Fruit fly (Drosophila melanogaster) whole organism, embryonic: Measurements from ENCODE around the gene EMC5.

Experiments used
- BtbVII ChIP-seq: fragments of 200-800 bp; sonication (Bioruptor generic); optimal IDR thresholded peaks from 3 replicates; lab custom pipeline; 2017; ENCODE audit warnings: missing biosample characterization, mild to moderate bottlenecking, missing genetic modification characterization
- CG1024 ChIP-seq: fragments of 200-800 bp; sonication (Bioruptor generic); IDR thresholded peaks from 2 replicates; pipeline ENCODE4 v1.3.6; 2022; ENCODE audit warnings: missing biosample characterization, missing genetic modification characterization
- CG11398 ChIP-seq: fragments of 200-800 bp; sonication (Bioruptor generic); optimal IDR thresholded peaks from 2 replicates; lab custom pipeline; 2016; ENCODE audit warnings: missing biosample characterization, missing genetic modification characterization
- CG12236 ChIP-seq: fragments of 200-800 bp; sonication (Bioruptor generic); optimal IDR thresholded peaks from 2 replicates; lab custom pipeline; 2016; ENCODE audit warnings: missing biosample characterization, missing genetic modification characterization
- CG13424 ChIP-seq: fragments of 200-800 bp; sonication (Bioruptor generic); optimal IDR thresholded peaks from 2 replicates; lab custom pipeline; 2019; ENCODE audit warnings: missing biosample characterization, mild to moderate bottlenecking, missing genetic modification characterization, moderate library complexity
- CG15073 ChIP-seq: fragments of 200-800 bp; sonication (Bioruptor generic); optimal IDR thresholded peaks from 2 replicates; lab custom pipeline; 2016; ENCODE audit warnings: missing biosample characterization, missing genetic modification characterization
- CG1529 ChIP-seq: fragments of 200-800 bp; sonication (Bioruptor generic); optimal IDR thresholded peaks from 3 replicates; lab custom pipeline; 2018; ENCODE audit warnings: missing biosample characterization, missing genetic modification characterization
- CG17802 ChIP-seq: fragments of 200-800 bp; sonication (Bioruptor generic); optimal IDR thresholded peaks from 2 replicates; lab custom pipeline; 2018; ENCODE audit warnings: missing biosample characterization, mild to moderate bottlenecking, missing genetic modification characterization, moderate library complexity
- CG18262 ChIP-seq: fragments of 200-800 bp; optimal IDR thresholded peaks from 3 replicates; lab custom pipeline; 2019; ENCODE audit warnings: missing biosample characterization, mild to moderate bottlenecking, missing genetic modification characterization, moderate library complexity
- CG2116 ChIP-seq: fragments of 200-800 bp; sonication (Bioruptor generic); optimal IDR thresholded peaks from 3 replicates; lab custom pipeline; 2018; ENCODE audit warnings: missing biosample characterization, mild to moderate bottlenecking, missing genetic modification characterization
- CG30403 ChIP-seq: fragments of 200-800 bp; sonication (Bioruptor generic); optimal IDR thresholded peaks from 3 replicates; lab custom pipeline; 2016; ENCODE audit warnings: missing biosample characterization, missing genetic modification characterization
- CG3163 ChIP-seq: fragments of 200-800 bp; sonication (Bioruptor generic); optimal IDR thresholded peaks from 3 replicates; lab custom pipeline; 2016; ENCODE audit warnings: missing biosample characterization, missing genetic modification characterization
- CG34422 ChIP-seq: fragments of 200-800 bp; sonication (Bioruptor generic); IDR thresholded peaks from 3 replicates; pipeline ENCODE4 v1.3.6; 2022; ENCODE audit warnings: missing biosample characterization, missing genetic modification characterization
- CG3847 ChIP-seq: fragments of 200-800 bp; sonication (Bioruptor generic); IDR thresholded peaks from 2 replicates; pipeline ENCODE4 v1.3.6; 2022; ENCODE audit warnings: missing biosample characterization, missing genetic modification characterization
- CG4360 ChIP-seq: fragments of 200-800 bp; sonication (Bioruptor generic); IDR thresholded peaks from 2 replicates; pipeline ENCODE4 v1.3.6; 2022; ENCODE audit warnings: missing biosample characterization, missing genetic modification characterization
- CG6654 ChIP-seq: fragments of 200-800 bp; sonication (Bioruptor generic); optimal IDR thresholded peaks from 2 replicates; lab custom pipeline; 2017; ENCODE audit warnings: missing biosample characterization, mild to moderate bottlenecking, missing genetic modification characterization
- CG7786 ChIP-seq: fragments of 200-800 bp; sonication (Bioruptor generic); optimal IDR thresholded peaks from 2 replicates; lab custom pipeline; 2016; ENCODE audit warnings: missing biosample characterization, missing genetic modification characterization
- CG9817 ChIP-seq: fragments of 200-800 bp; sonication (Bioruptor generic); optimal IDR thresholded peaks from 2 replicates; lab custom pipeline; 2018; ENCODE audit warnings: missing biosample characterization, mild to moderate bottlenecking, missing genetic modification characterization, moderate library complexity
- Dip3 ChIP-seq: fragments of 200-800 bp; sonication (Bioruptor generic); optimal IDR thresholded peaks from 3 replicates; lab custom pipeline; 2016; ENCODE audit warnings: missing biosample characterization, missing genetic modification characterization
- Dll ChIP-seq: fragments of 200-800 bp; sonication (Bioruptor generic); IDR thresholded peaks from 4 replicates; pipeline ENCODE4 v1.3.6; 2022; ENCODE audit warnings: missing biosample characterization, missing genetic modification characterization; ENCODE audit not compliant: partially characterized antibody
- E2f1 ChIP-seq: fragments of 200-800 bp; sonication (Bioruptor generic); IDR thresholded peaks from 2 replicates; pipeline ENCODE4 v1.3.6; 2022; ENCODE audit warnings: missing biosample characterization, missing genetic modification characterization
- E2f2 ChIP-seq: fragments of 200-800 bp; sonication (Bioruptor generic); IDR thresholded peaks from 2 replicates; pipeline ENCODE4 v1.3.6; 2022; ENCODE audit warnings: missing biosample characterization, missing genetic modification characterization
- HLH3B ChIP-seq: fragments of 200-800 bp; sonication (Bioruptor generic); IDR thresholded peaks from 2 replicates; pipeline ENCODE4 v1.3.6; 2022; ENCODE audit warnings: missing biosample characterization, missing genetic modification characterization
- HLHmδ ChIP-seq: fragments of 200-800 bp; sonication (Bioruptor generic); optimal IDR thresholded peaks from 2 replicates; lab custom pipeline; 2018; ENCODE audit warnings: missing biosample characterization, mild to moderate bottlenecking, missing genetic modification characterization, moderate library complexity
- Hmx ChIP-seq: fragments of 200-800 bp; sonication (Bioruptor generic); optimal IDR thresholded peaks from 2 replicates; lab custom pipeline; 2016; ENCODE audit warnings: missing biosample characterization, missing genetic modification characterization
- Hr39 ChIP-seq: fragments of >200 bp; optimal IDR thresholded peaks from 2 replicates; lab custom pipeline; 2017
- Hr51 ChIP-seq, 2 experiments: fragments of 200-800 bp; sonication (Bioruptor generic); optimal IDR thresholded peaks; 2 replicates in 1 of 2; 3 replicates in 1 of 2; lab custom pipeline; 2016 to 2018; ENCODE audit warnings: missing biosample characterization in 2 of 2, missing genetic modification characterization in 2 of 2, mild to moderate bottlenecking in 1 of 2, moderate library complexity in 1 of 2
- Mad ChIP-seq: fragments of 200-800 bp; sonication (Bioruptor generic); optimal IDR thresholded peaks from 2 replicates; lab custom pipeline; 2016; ENCODE audit warnings: missing biosample characterization, missing genetic modification characterization
- Side ChIP-seq: fragments of 200-800 bp; sonication (Bioruptor generic); optimal IDR thresholded peaks from 2 replicates; lab custom pipeline; 2016; ENCODE audit warnings: missing biosample characterization, missing genetic modification characterization
- Stat92E ChIP-seq, 3 experiments: fragments of >200 bp in 2 of 3; fragments of 200-800 bp in 1 of 3; sonication (Bioruptor generic) in 1 of 3; optimal IDR thresholded peaks; 2 replicates each; lab custom pipeline; 2017 to 2019; ENCODE audit warnings: missing biosample characterization in 3 of 3, missing genetic modification characterization in 3 of 3, mild to moderate bottlenecking in 1 of 3, moderate library complexity in 1 of 3
- Trl ChIP-seq, 3 experiments: fragments of >200 bp in 2 of 3; fragments of 200-800 bp in 1 of 3; sonication (Bioruptor generic) in 1 of 3; optimal IDR thresholded peaks; 2 replicates in 1 of 3; 3 replicates in 2 of 3; lab custom pipeline; 2016 to 2017; ENCODE audit warnings: missing biosample characterization in 1 of 3, missing genetic modification characterization in 1 of 3
- ash1 ChIP-seq: fragments of 200-800 bp; sonication (Bioruptor generic); optimal IDR thresholded peaks from 2 replicates; lab custom pipeline; 2018; ENCODE audit warnings: missing biosample characterization, mild to moderate bottlenecking, missing genetic modification characterization
- bcd ChIP-seq: fragments of 200-800 bp; sonication (Bioruptor generic); optimal IDR thresholded peaks from 2 replicates; lab custom pipeline; 2017; ENCODE audit warnings: missing biosample characterization, mild to moderate bottlenecking, missing genetic modification characterization
- ci ChIP-seq: fragments of 200-800 bp; sonication (Bioruptor generic); IDR thresholded peaks from 3 replicates; pipeline ENCODE4 v1.3.6; 2022; ENCODE audit warnings: missing biosample characterization, missing genetic modification characterization
- danr ChIP-seq: fragments of 200-800 bp; sonication (Bioruptor generic); IDR thresholded peaks from 2 replicates; pipeline ENCODE4 v1.3.6; 2022; ENCODE audit warnings: missing biosample characterization, missing genetic modification characterization
- exex ChIP-seq: fragments of 200-800 bp; sonication (Bioruptor generic); optimal IDR thresholded peaks from 4 replicates; lab custom pipeline; 2018; ENCODE audit warnings: missing biosample characterization, mild to moderate bottlenecking, missing genetic modification characterization, moderate library complexity
- fd3F ChIP-seq: fragments of 200-800 bp; sonication (Bioruptor generic); optimal IDR thresholded peaks from 2 replicates; lab custom pipeline; 2018; ENCODE audit warnings: missing biosample characterization, mild to moderate bottlenecking, missing genetic modification characterization, moderate library complexity
- gcm2 ChIP-seq: fragments of 200-800 bp; sonication (Bioruptor generic); optimal IDR thresholded peaks from 2 replicates; lab custom pipeline; 2016; ENCODE audit warnings: missing biosample characterization, missing genetic modification characterization
- gro ChIP-seq: fragments of 200-800 bp; sonication (Bioruptor generic); optimal IDR thresholded peaks from 2 replicates; lab custom pipeline; 2016; ENCODE audit warnings: missing biosample characterization, missing genetic modification characterization
- kni ChIP-seq: fragments of 200-800 bp; sonication (Bioruptor generic); optimal IDR thresholded peaks from 3 replicates; lab custom pipeline; 2017; ENCODE audit warnings: mild to moderate bottlenecking, missing biosample characterization, missing genetic modification reagents, missing genetic modification characterization
- luna ChIP-seq: fragments of 200-800 bp; sonication (Bioruptor generic); optimal IDR thresholded peaks from 2 replicates; lab custom pipeline; 2016; ENCODE audit warnings: missing biosample characterization, missing genetic modification characterization
- pho ChIP-seq: fragments of 200-800 bp; sonication (Bioruptor generic); optimal IDR thresholded peaks from 2 replicates; lab custom pipeline; 2016; ENCODE audit warnings: missing biosample characterization, missing genetic modification characterization
- ranshi ChIP-seq: fragments of 200-800 bp; sonication (Bioruptor generic); IDR thresholded peaks from 2 replicates; pipeline ENCODE4 v1.3.6; 2022; ENCODE audit warnings: missing biosample characterization, missing genetic modification characterization
- repo ChIP-seq: fragments of 200-800 bp; sonication (Bioruptor generic); optimal IDR thresholded peaks from 2 replicates; lab custom pipeline; 2016; ENCODE audit warnings: missing biosample characterization, missing genetic modification characterization
- sqz ChIP-seq: fragments of 200-800 bp; sonication (Bioruptor generic); optimal IDR thresholded peaks from 3 replicates; lab custom pipeline; 2018; ENCODE audit warnings: missing biosample characterization, mild to moderate bottlenecking, missing genetic modification characterization
- sug ChIP-seq: fragments of 200-800 bp; optimal IDR thresholded peaks from 2 replicates; lab custom pipeline; 2019; ENCODE audit warnings: missing biosample characterization, mild to moderate bottlenecking, missing genetic modification characterization, moderate library complexity
- wdn ChIP-seq: fragments of 200-800 bp; sonication (Bioruptor generic); IDR thresholded peaks from 2 replicates; pipeline ENCODE4 v1.3.6; 2022; ENCODE audit warnings: missing biosample characterization, missing genetic modification characterization
- wor ChIP-seq: fragments of 200-800 bp; sonication (Bioruptor generic); IDR thresholded peaks from 2 replicates; pipeline ENCODE4 v1.3.6; 2022; ENCODE audit warnings: missing biosample characterization, missing genetic modification characterization

Gene EMC5

DNA sequence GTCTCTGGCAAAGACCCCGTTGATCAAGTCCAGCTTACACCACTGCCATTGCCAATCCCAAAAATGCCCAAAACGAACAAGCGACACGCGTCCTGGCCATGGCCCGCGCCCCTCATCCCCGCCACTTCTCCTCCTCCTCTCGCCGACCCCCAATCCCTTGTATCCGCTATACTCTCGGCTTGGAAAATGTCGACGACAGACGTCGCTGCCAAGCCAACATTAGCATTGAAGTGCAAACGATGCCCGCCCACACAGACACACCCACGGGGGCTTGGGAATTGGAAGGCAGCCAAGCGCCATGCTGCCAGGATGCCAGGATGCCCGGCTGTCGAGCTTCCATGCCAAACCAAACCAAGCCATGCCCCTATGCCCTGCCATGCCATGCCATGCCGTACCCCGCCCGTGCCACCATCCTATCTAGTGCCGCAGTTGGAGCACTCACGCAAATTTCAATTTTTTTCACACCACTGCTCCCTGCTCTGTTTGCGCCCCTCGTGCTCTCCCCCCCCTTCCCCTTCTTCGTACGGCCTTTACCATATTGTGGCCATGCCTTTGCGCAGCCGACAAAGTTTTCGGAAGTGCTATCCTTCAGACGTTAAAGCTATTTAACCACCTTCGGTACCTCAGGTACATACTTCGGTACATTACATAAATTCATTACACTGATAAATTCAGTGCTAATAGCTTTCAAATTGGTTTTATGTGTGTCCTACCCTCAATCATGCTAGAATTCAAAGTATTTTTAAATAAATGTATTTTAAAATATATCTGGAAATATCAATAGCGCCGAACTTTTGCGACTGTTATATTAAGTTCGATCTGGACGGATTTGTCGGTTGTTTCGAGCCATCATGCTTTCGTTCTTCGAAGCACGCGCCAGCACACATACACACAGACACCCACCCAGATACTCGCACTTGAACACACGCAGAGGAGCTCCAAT lies 34.0 kb downstream of the EMC5 start (continued):
- TF ChIP-seq wor (GFP tag; lab: Robert Waterston, UW) (peak; percentile 69), exex (tag; lab: Kevin White, UChicago) (peak; percentile 30), danr (GFP tag; lab: Robert Waterston, UW) (peak; percentile 51; the same call in 1 of the 2 replicates), CG6654 (peak; percentile 38), kni (GFP tag; lab: Kevin White, UChicago) (no peak), sug (peak; percentile 85), Mad (GFP tag; lab: Kevin White, UChicago) (peak; percentile 25), Hmx (GFP tag; lab: Kevin White, UChicago) (no peak), Dll (GFP tag; lab: Robert Waterston, UW) (no peak), Hr51 (GFP tag; optimal IDR thresholded peaks at IDR 0.05; lab: Kevin White, UChicago) (peak; percentile 12 to 89), Side (GFP tag; lab: Kevin White, UChicago) (no peak), E2f1 (GFP tag; lab: Robert Waterston, UW) (peak; percentile 44; the same call in 1 of the 2 replicates), pho (peak; percentile 26), CG9817 (tag; lab: Kevin White, UChicago) (peak; percentile 75), wdn (GFP tag; lab: Robert Waterston, UW) (peak; percentile 47; the same call in 1 of the 2 replicates), CG12236 (no peak), bcd (GFP tag; lab: Kevin White, UChicago) (peak; percentile 70), HLHmδ (GFP tag; lab: Kevin White, UChicago) (no peak), CG1529 (peak; percentile 85), CG3847 (GFP tag; lab: Robert Waterston, UW) (peak; percentile 69), CG3163 (GFP tag; lab: Kevin White, UChicago) (no peak), CG2116 (GFP tag; lab: Kevin White, UChicago) (peak; percentile 29), CG1024 (GFP tag; lab: Robert Waterston, UW) (no peak), CG30403 (GFP tag; lab: Kevin White, UChicago) (peak; percentile 80), Stat92E (GFP tag; optimal IDR thresholded peaks at IDR 0.05; lab: Kevin White, UChicago) (peak in 1 of 3 experiments; percentile 19), CG15073 (GFP tag; lab: Kevin White, UChicago) (peak; percentile 4), ash1 (GFP tag; lab: Kevin White, UChicago) (no peak), CG11398 (GFP tag; lab: Kevin White, UChicago) (no peak), BtbVII (GFP tag; lab: Kevin White, UChicago) (peak; percentile 77), CG34422 (GFP tag; lab: Robert Waterston, UW) (0 out of 3 replicates have a peak, but pooled peaks have one; percentile 22), gro (GFP tag; lab: Kevin White, UChicago) (no peak), sqz (GFP tag; lab: Kevin White, UChicago) (peak; percentile 67), CG4360 (GFP tag; lab: Robert Waterston, UW) (no peak), ci (peak; percentile 76; the same call in 2 of the 3 replicates), Dip3 (no peak), fd3F (GFP tag; lab: Kevin White, UChicago) (peak; percentile 80), Trl (optimal IDR thresholded peaks at IDR 0.05; lab: Kevin White, UChicago) (no peak), Trl (GFP tag; optimal IDR thresholded peaks at IDR 0.05; lab: Kevin White, UChicago) (peak; percentile 6), CG7786 (GFP tag; lab: Kevin White, UChicago) (no peak), E2f2 (GFP tag; lab: Robert Waterston, UW) (peak; percentile 63; the same call in 1 of the 2 replicates), gcm2 (GFP tag; lab: Kevin White, UChicago) (no peak), CG17802 (tag; lab: Kevin White, UChicago) (peak; percentile 16), Hr39 (lab: Kevin White, UChicago) (no peak), repo (GFP tag; lab: Kevin White, UChicago) (no peak), CG18262 (tag; lab: Kevin White, UChicago) (peak; percentile 82), HLH3B (GFP tag; lab: Robert Waterston, UW) (peak; percentile 58; the same call in 1 of the 2 replicates), luna (GFP tag; lab: Kevin White, UChicago) (no peak), ranshi (peak; percentile 52; the same call in 1 of the 2 replicates), CG13424 (peak; percentile 89)
